Fruit fly (Drosophila melanogaster) whole organism, embryonic: Measurements from ENCODE around the gene AP-2mu.

Source experiments
- Ada2b ChIP-seq: fragments of 200-800 bp; sonication (Bioruptor generic); IDR thresholded peaks from 2 replicates; pipeline ENCODE4 v1.3.6; 2022; ENCODE audit warnings: missing biosample characterization, missing genetic modification characterization
- Antp ChIP-seq: fragments of 200-800 bp; sonication (Bioruptor generic); optimal IDR thresholded peaks from 3 replicates; lab custom pipeline; 2016; ENCODE audit warnings: missing biosample characterization, missing genetic modification characterization
- Asciz ChIP-seq: fragments of 200-800 bp; sonication (Bioruptor generic); optimal IDR thresholded peaks from 2 replicates; lab custom pipeline; 2017; ENCODE audit warnings: missing biosample characterization, mild to moderate bottlenecking, missing genetic modification characterization, missing genetic modification reagents
- Awh ChIP-seq: fragments of 200-800 bp; sonication (Bioruptor generic); IDR thresholded peaks from 2 replicates; pipeline ENCODE4, ENCODE4 v1.3.6; 2022; ENCODE audit warnings: missing biosample characterization, missing genetic modification characterization
- CG10209 ChIP-seq: fragments of 200-800 bp; sonication (Bioruptor generic); optimal IDR thresholded peaks from 3 replicates; lab custom pipeline; 2017; ENCODE audit warnings: missing biosample characterization, mild to moderate bottlenecking, missing genetic modification characterization, missing genetic modification reagents
- CG10267 ChIP-seq: fragments of 200-800 bp; sonication (Bioruptor generic); optimal IDR thresholded peaks from 2 replicates; lab custom pipeline; 2018; ENCODE audit warnings: missing biosample characterization, mild to moderate bottlenecking, missing genetic modification characterization, moderate library complexity
- CG10979 ChIP-seq: fragments of 200-800 bp; sonication (Bioruptor generic); optimal IDR thresholded peaks from 2 replicates; lab custom pipeline; 2018; ENCODE audit warnings: missing biosample characterization, mild to moderate bottlenecking, missing genetic modification characterization, moderate library complexity
- CG12744 ChIP-seq: fragments of 200-800 bp; sonication (Bioruptor generic); optimal IDR thresholded peaks from 2 replicates; lab custom pipeline; 2016; ENCODE audit warnings: missing biosample characterization, missing genetic modification characterization
- CG15479 ChIP-seq: fragments of 200-800 bp; sonication (Bioruptor generic); optimal IDR thresholded peaks from 3 replicates; lab custom pipeline; 2019; ENCODE audit warnings: missing biosample characterization, mild to moderate bottlenecking, missing genetic modification characterization, moderate library complexity
- CG15514 ChIP-seq: fragments of 200-800 bp; sonication (Bioruptor generic); optimal IDR thresholded peaks from 3 replicates; lab custom pipeline; 2017; ENCODE audit warnings: missing biosample characterization, missing genetic modification characterization, mild to moderate bottlenecking, moderate library complexity, missing genetic modification reagents
- CG16813 ChIP-seq: fragments of 200-800 bp; sonication (Bioruptor generic); IDR thresholded peaks from 3 replicates; pipeline ENCODE4 v1.3.6; 2022; ENCODE audit warnings: missing biosample characterization, missing genetic modification characterization; ENCODE audit not compliant: partially characterized antibody
- CG17361 ChIP-seq: fragments of 200-800 bp; sonication (Bioruptor generic); IDR thresholded peaks from 3 replicates; pipeline ENCODE4 v1.3.6; 2022; ENCODE audit warnings: missing biosample characterization, missing genetic modification characterization
- CG18476 ChIP-seq: fragments of 200-800 bp; sonication (Bioruptor generic); optimal IDR thresholded peaks from 2 replicates; lab custom pipeline; 2016; ENCODE audit warnings: missing biosample characterization, mild to moderate bottlenecking, missing genetic modification characterization
- CG4404 ChIP-seq: fragments of 200-800 bp; sonication (Bioruptor generic); IDR thresholded peaks from 2 replicates; pipeline ENCODE4 v1.3.6; 2022; ENCODE audit warnings: missing biosample characterization, missing genetic modification characterization
- CG6791 ChIP-seq: fragments of 200-800 bp; sonication (Bioruptor generic); IDR thresholded peaks from 3 replicates; pipeline ENCODE4 v1.3.6; 2022; ENCODE audit warnings: missing biosample characterization, missing genetic modification characterization; ENCODE audit not compliant: partially characterized antibody
- CG7839 ChIP-seq: fragments of 200-800 bp; sonication (Bioruptor generic); optimal IDR thresholded peaks from 3 replicates; lab custom pipeline; 2018; ENCODE audit warnings: missing biosample characterization, mild to moderate bottlenecking, missing genetic modification characterization, moderate library complexity
- CG9215 ChIP-seq: fragments of 200-800 bp; sonication (Bioruptor generic); IDR thresholded peaks from 2 replicates; pipeline ENCODE4 v1.3.6; 2022; ENCODE audit warnings: missing biosample characterization, missing genetic modification characterization
- CG9437 ChIP-seq: fragments of 200-800 bp; sonication (Bioruptor generic); optimal IDR thresholded peaks from 2 replicates; lab custom pipeline; 2018; ENCODE audit warnings: missing biosample characterization, mild to moderate bottlenecking, missing genetic modification characterization
- CG9609 ChIP-seq: fragments of 200-800 bp; sonication (Bioruptor generic); optimal IDR thresholded peaks from 3 replicates; lab custom pipeline; 2016; ENCODE audit warnings: missing biosample characterization, missing genetic modification characterization
- Dll ChIP-seq: fragments of 200-800 bp; sonication (Bioruptor generic); IDR thresholded peaks from 4 replicates; pipeline ENCODE4 v1.3.6; 2022; ENCODE audit warnings: missing biosample characterization, missing genetic modification characterization; ENCODE audit not compliant: partially characterized antibody
- Elba2 ChIP-seq: fragments of 200-800 bp; sonication (Bioruptor generic); optimal IDR thresholded peaks from 3 replicates; lab custom pipeline; 2016; ENCODE audit warnings: missing biosample characterization, missing genetic modification characterization
- Hey ChIP-seq: fragments of 200-800 bp; sonication (Bioruptor generic); optimal IDR thresholded peaks from 3 replicates; lab custom pipeline; 2018; ENCODE audit warnings: missing biosample characterization, mild to moderate bottlenecking, missing genetic modification characterization
- Lpt ChIP-seq: fragments of >200 bp; optimal IDR thresholded peaks from 2 replicates; lab custom pipeline; 2018; ENCODE audit warnings: missing biosample characterization, missing genetic modification characterization
- MBD-R2 ChIP-seq: fragments of 200-800 bp; sonication (Bioruptor generic); IDR thresholded peaks from 2 replicates; pipeline ENCODE4 v1.3.6; 2022; ENCODE audit warnings: missing biosample characterization, missing genetic modification characterization
- NC2β ChIP-seq: fragments of 200-800 bp; sonication (Bioruptor generic); optimal IDR thresholded peaks from 2 replicates; lab custom pipeline; 2016; ENCODE audit warnings: missing biosample characterization, missing genetic modification characterization
- NK7.1 ChIP-seq: fragments of 200-800 bp; sonication (Bioruptor generic); optimal IDR thresholded peaks from 3 replicates; lab custom pipeline; 2016; ENCODE audit warnings: missing biosample characterization, missing genetic modification characterization
- Nf-YC ChIP-seq: fragments of 200-800 bp; optimal IDR thresholded peaks from 3 replicates; lab custom pipeline; 2019; ENCODE audit warnings: missing biosample characterization, mild to moderate bottlenecking, missing genetic modification characterization, moderate library complexity
- Vsx1 ChIP-seq: fragments of 200-800 bp; sonication (Bioruptor generic); optimal IDR thresholded peaks from 2 replicates; lab custom pipeline; 2017; ENCODE audit warnings: missing biosample characterization, mild to moderate bottlenecking, missing genetic modification characterization, missing genetic modification reagents
- abd-A ChIP-seq: fragments of 200-800 bp; sonication (Bioruptor generic); optimal IDR thresholded peaks from 3 replicates; lab custom pipeline; 2019; ENCODE audit warnings: missing biosample characterization, mild to moderate bottlenecking, missing genetic modification characterization, moderate library complexity
- amos ChIP-seq: fragments of 200-800 bp; sonication (Bioruptor generic); IDR thresholded peaks from 2 replicates; pipeline ENCODE4 v1.3.6; 2022; ENCODE audit warnings: missing biosample characterization, missing genetic modification characterization; ENCODE audit not compliant: partially characterized antibody
- br ChIP-seq: fragments of >200 bp; optimal IDR thresholded peaks from 2 replicates; lab custom pipeline; 2017
- chm ChIP-seq: fragments of 200-800 bp; sonication (Bioruptor generic); IDR thresholded peaks from 2 replicates; pipeline ENCODE4 v1.3.6; 2022; ENCODE audit warnings: missing biosample characterization, missing genetic modification characterization
- crol ChIP-seq: fragments of 200-800 bp; sonication (Bioruptor generic); IDR thresholded peaks from 2 replicates; pipeline ENCODE4 v1.3.6; 2022; ENCODE audit warnings: missing biosample characterization, missing genetic modification characterization
- dati ChIP-seq: fragments of 200-800 bp; sonication (Bioruptor generic); IDR thresholded peaks from 2 replicates; pipeline ENCODE4 v1.3.6; 2022; ENCODE audit warnings: missing biosample characterization, missing genetic modification characterization
- dmrt11E ChIP-seq: fragments of 200-800 bp; sonication (Bioruptor generic); optimal IDR thresholded peaks from 3 replicates; lab custom pipeline; 2018; ENCODE audit warnings: missing biosample characterization, mild to moderate bottlenecking, missing genetic modification characterization, moderate library complexity
- en ChIP-seq: fragments of 200-800 bp; sonication (Bioruptor generic); optimal IDR thresholded peaks from 2 replicates; lab custom pipeline; 2016; ENCODE audit warnings: missing biosample characterization, missing genetic modification characterization
- her ChIP-seq: fragments of 200-800 bp; sonication (Bioruptor generic); optimal IDR thresholded peaks from 2 replicates; lab custom pipeline; 2016; ENCODE audit warnings: missing biosample characterization, missing genetic modification characterization
- inv ChIP-seq: fragments of 200-800 bp; sonication (Bioruptor generic); IDR thresholded peaks from 2 replicates; pipeline ENCODE4 v1.3.6; 2022; ENCODE audit warnings: missing biosample characterization, missing genetic modification characterization; ENCODE audit not compliant: partially characterized antibody
- org-1 ChIP-seq: fragments of 200-800 bp; sonication (Bioruptor generic); optimal IDR thresholded peaks from 2 replicates; lab custom pipeline; 2017; ENCODE audit warnings: missing biosample characterization, missing genetic modification characterization
- pan ChIP-seq, 4 experiments: fragments of >200 bp in 3 of 4; fragments of 200-800 bp in 1 of 4; sonication (Bioruptor generic) in 1 of 4; optimal IDR thresholded peaks in 3 of 4; IDR thresholded peaks in 1 of 4; 2 replicates each; pipeline versions ENCODE4 v1.3.6 to Lab custom; 2017 to 2022; ENCODE audit warnings: missing biosample characterization in 2 of 4, missing genetic modification characterization in 2 of 4, mixed read lengths in 1 of 4
- pb ChIP-seq: fragments of 200-800 bp; sonication (Bioruptor generic); optimal IDR thresholded peaks from 3 replicates; lab custom pipeline; 2016; ENCODE audit warnings: missing biosample characterization, missing genetic modification characterization
- psq ChIP-seq: fragments of 200-800 bp; sonication (Bioruptor generic); optimal IDR thresholded peaks from 2 replicates; lab custom pipeline; 2017; ENCODE audit warnings: missing biosample characterization, missing genetic modification characterization
- row ChIP-seq: fragments of 200-800 bp; sonication (Bioruptor generic); IDR thresholded peaks from 3 replicates; pipeline ENCODE4 v1.3.6; 2022; ENCODE audit warnings: missing biosample characterization, missing genetic modification characterization
- scrt ChIP-seq: fragments of 200-800 bp; sonication (Bioruptor generic); optimal IDR thresholded peaks from 2 replicates; lab custom pipeline; 2018; ENCODE audit warnings: missing biosample characterization, mild to moderate bottlenecking, missing genetic modification characterization, moderate library complexity
- sd ChIP-seq: fragments of 200-800 bp; sonication (Bioruptor generic); optimal IDR thresholded peaks from 3 replicates; lab custom pipeline; 2018; ENCODE audit warnings: missing biosample characterization, mild to moderate bottlenecking, missing genetic modification characterization, moderate library complexity
- sens-2 ChIP-seq: fragments of 200-800 bp; sonication (Bioruptor generic); IDR thresholded peaks from 2 replicates; pipeline ENCODE4 v1.3.6; 2022; ENCODE audit warnings: missing biosample characterization, missing genetic modification characterization
- sima ChIP-seq: fragments of 200-800 bp; sonication (Bioruptor generic); optimal IDR thresholded peaks from 2 replicates; lab custom pipeline; 2016; ENCODE audit warnings: missing biosample characterization, missing genetic modification characterization
- stwl ChIP-seq: fragments of 200-800 bp; sonication (Bioruptor generic); optimal IDR thresholded peaks from 3 replicates; lab custom pipeline; 2018; ENCODE audit warnings: missing biosample characterization, mild to moderate bottlenecking, missing genetic modification characterization, moderate library complexity
- trem ChIP-seq: fragments of 200-800 bp; optimal IDR thresholded peaks from 3 replicates; lab custom pipeline; 2019; ENCODE audit warnings: missing biosample characterization, mild to moderate bottlenecking, missing genetic modification characterization, moderate library complexity
- vfl ChIP-seq: fragments of 200-800 bp; sonication (Bioruptor generic); optimal IDR thresholded peaks from 2 replicates; lab custom pipeline; 2016; ENCODE audit warnings: missing biosample characterization, missing genetic modification characterization
- wor ChIP-seq: fragments of 200-800 bp; sonication (Bioruptor generic); IDR thresholded peaks from 2 replicates; pipeline ENCODE4 v1.3.6; 2022; ENCODE audit warnings: missing biosample characterization, missing genetic modification characterization

The AP-2mu gene

DNA sequence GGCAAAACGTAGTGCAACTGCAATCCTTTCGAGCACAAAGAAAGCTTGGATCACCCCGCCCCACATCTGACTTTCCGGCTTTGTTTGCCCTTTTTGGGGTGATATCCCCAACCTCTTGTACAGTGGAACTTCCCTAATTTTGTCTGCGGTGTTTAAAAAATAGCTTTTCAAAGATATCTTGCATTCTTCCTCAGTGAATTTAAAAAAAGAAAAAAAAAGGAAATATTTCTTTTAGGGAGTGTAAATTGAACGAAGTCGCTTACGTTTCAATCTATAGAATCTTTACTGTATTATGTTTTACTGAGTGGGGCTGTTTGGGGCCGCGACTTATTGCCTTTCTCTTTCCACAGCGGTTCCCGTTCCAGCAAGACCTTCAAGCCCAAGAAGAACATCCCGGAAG is 40.6 kb upstream of the AP-2mu start (continued):
- TF ChIP-seq CG7839 (tag; lab: Kevin White, UChicago) (no peak), CG9609 (GFP tag; lab: Kevin White, UChicago) (no peak), CG12744 (GFP tag; lab: Kevin White, UChicago) (peak; percentile 10), Nf-YC (tag; lab: Kevin White, UChicago) (no peak), CG16813 (GFP tag; lab: Robert Waterston, UW) (no peak), Hey (no peak), NK7.1 (GFP tag; lab: Kevin White, UChicago) (peak; percentile 46), org-1 (GFP tag; lab: Kevin White, UChicago) (no peak), scrt (peak; percentile 28), chm (GFP tag; lab: Robert Waterston, UW) (0 out of 2 replicates have a peak, but pooled peaks have one; percentile 11), her (peak; percentile 21), Ada2b (GFP tag; lab: Robert Waterston, UW) (peak; percentile 84), CG15479 (GFP tag; lab: Kevin White, UChicago) (no peak), CG18476 (peak; percentile 0), Vsx1 (GFP tag; lab: Kevin White, UChicago) (no peak), Dll (GFP tag; lab: Robert Waterston, UW) (no peak), sima (GFP tag; lab: Kevin White, UChicago) (peak; percentile 27), dati (GFP tag; lab: Robert Waterston, UW) (peak; percentile 39; the same call in 1 of the 2 replicates), psq (no peak), NC2β (GFP tag; lab: Kevin White, UChicago) (no peak), CG9437 (GFP tag; lab: Kevin White, UChicago) (no peak), dmrt11E (peak; percentile 41), stwl (tag; lab: Kevin White, UChicago) (no peak), Elba2 (no peak), sens-2 (GFP tag; lab: Robert Waterston, UW) (no peak), wor (GFP tag; lab: Robert Waterston, UW) (no peak), row (peak; percentile 85), Lpt (no peak), CG10209 (peak; percentile 33), Asciz (GFP tag; lab: Kevin White, UChicago) (no peak), CG15514 (GFP tag; lab: Kevin White, UChicago) (peak; percentile 12), pan (optimal IDR thresholded peaks at IDR 0.05; lab: Kevin White, UChicago) (no peak), pan (GFP tag; optimal IDR thresholded peaks at IDR 0.05 in 1 of 2, IDR thresholded peaks at IDR 0.05 in 1 of 2) (peak in 1 of 2 experiments; percentile 86), sd (no peak), amos (GFP tag; lab: Robert Waterston, UW) (no peak), CG10979 (peak; percentile 28), CG10267 (tag; lab: Kevin White, UChicago) (no peak), inv (GFP tag; lab: Robert Waterston, UW) (no peak), CG17361 (GFP tag; lab: Robert Waterston, UW) (peak; percentile 47; the same call in 1 of the 3 replicates), pb (GFP tag; lab: Kevin White, UChicago) (peak; percentile 42), abd-A (no peak), Antp (peak; percentile 56), CG4404 (peak; percentile 21; the same call in 1 of the 2 replicates), MBD-R2 (GFP tag; lab: Robert Waterston, UW) (peak; percentile 54; the same call in 1 of the 2 replicates), Awh (GFP tag; lab: Robert Waterston, UW) (0 out of 2 replicates have a peak, but pooled peaks have one; percentile 50), CG9215 (GFP tag; lab: Robert Waterston, UW) (peak; percentile 68), CG6791 (GFP tag; lab: Robert Waterston, UW) (no peak), en (GFP tag; lab: Kevin White, UChicago) (no peak), trem (tag; lab: Kevin White, UChicago) (no peak), vfl (no peak), crol (GFP tag; lab: Robert Waterston, UW) (no peak), br (lab: Kevin White, UChicago) (no peak)
